Fruit fly (Drosophila melanogaster): ENCODE results near the gene CG14053.

The CG14053 gene

dm6 chrX:2193809-2194207 is at the start of gene CG14053:
CG14053 (minus strand) TSS chrX:2193909.
- TF ChIP-seq CTCF (optimal IDR thresholded peaks at IDR 0.05) (no peak), CG8478 (optimal IDR thresholded peaks at IDR 0.05) (no peak)

DNA sequence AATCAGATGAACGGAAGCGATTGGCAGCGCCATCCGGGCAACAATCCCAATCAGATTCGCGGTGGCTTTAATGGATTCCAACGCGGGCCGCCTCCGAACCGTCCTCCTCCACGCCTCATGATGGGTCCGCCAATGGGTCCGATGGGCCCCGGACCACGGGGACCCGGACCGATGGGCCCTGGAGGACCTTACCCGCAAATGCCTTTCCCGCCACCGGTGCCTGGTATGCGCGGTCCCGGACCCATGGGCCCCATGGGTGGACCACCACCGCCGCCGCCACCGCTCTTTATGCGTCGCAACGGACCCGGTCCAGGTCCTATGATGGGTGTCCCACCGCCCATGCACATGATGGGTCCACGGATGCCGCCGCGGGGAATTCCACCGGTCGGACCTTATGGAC is 49.2 kb upstream of the CG14053 start:
- TF ChIP-seq CG8478 (optimal IDR thresholded peaks at IDR 0.05) (no peak), CTCF (optimal IDR thresholded peaks at IDR 0.05) (no peak)

dm6 chrX:2241842-2242241 is 48.1 kb upstream of the CG14053 start, which contains the start of gene kz:
kz (minus strand) TSS chrX:2242035.
- TF ChIP-seq CTCF (optimal IDR thresholded peaks at IDR 0.05) (peak in 1 of 2 experiments; percentile 19), CG8478 (optimal IDR thresholded peaks at IDR 0.05) (no peak)

DNA sequence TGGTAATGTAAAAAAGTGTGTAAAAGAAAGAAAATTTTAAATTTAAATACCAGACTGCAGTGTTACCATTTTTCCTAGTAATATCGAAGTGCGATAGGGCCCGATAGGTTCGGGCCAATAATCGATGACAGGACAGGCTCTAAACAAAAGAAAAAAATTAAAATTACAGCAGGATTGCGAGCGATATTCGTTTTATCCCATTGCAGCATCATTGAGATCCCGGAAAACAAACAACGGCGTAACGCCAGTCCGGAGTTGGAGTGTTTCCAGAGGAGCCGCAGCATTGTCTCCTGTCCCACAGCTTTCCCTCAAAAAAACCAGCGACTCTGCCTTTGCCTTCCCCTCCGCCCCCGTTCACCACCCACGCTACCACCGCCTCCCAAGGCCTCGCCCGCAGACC is 31.4 kb upstream of the CG14053 start, which contains the start of gene pcx:
Gene pcx, plus strand, starts transcription at position 159 of the 400 bp plus-strand sequence.
- TF ChIP-seq CG8478 (optimal IDR thresholded peaks at IDR 0.05) (no peak), CTCF (optimal IDR thresholded peaks at IDR 0.05) (no peak)

- TF ChIP-seq CG8478 (optimal IDR thresholded peaks at IDR 0.05) (no peak), CTCF (optimal IDR thresholded peaks at IDR 0.05) (no peak)
Measured at dm6 chrX:2223454-2223853, 29.7 kb upstream of the CG14053 start, which contains the start of gene CG14052. CG14052 (plus strand) TSS chrX:2223754.

DNA sequence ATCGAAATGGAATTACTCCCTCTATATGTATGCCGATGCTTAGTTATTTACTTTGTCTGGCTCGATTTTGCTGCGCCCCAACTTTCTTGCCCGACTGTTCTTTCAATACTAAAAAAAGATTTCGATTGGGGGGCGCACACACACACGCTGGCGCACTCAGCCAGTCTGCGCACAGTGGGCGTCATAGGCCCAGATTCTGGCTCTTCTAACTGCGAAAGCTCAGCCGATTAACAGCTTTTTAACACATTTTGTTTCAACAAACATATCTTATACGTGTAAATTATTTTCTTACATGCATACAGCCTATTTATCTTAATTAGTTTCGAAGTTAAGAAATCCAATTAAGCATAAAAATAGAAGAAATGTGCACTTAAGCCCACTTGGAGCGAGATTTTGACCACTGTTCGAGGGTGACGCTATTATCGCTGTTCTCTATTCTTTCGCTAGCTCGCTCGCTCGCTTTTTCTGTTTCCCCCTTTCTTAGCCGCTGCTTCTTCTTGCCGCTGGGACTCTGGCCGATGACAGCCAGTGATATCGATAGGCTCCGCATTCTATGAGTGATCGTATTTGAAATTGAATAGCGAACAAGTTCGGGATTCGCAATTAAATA is 28.6 kb upstream of the CG14053 start, which contains the start of gene Vinc:
Gene Vinc, minus strand, starts transcription at position 387 of the 610 bp plus-strand sequence.
- TF ChIP-seq CG8478 (optimal IDR thresholded peaks at IDR 0.05) = no peak

dm6 chrX:2221598-2221997 is 27.9 kb upstream of the CG14053 start:
- TF ChIP-seq CTCF (optimal IDR thresholded peaks at IDR 0.05) (no peak), CG8478 (optimal IDR thresholded peaks at IDR 0.05) (no peak)

- TF ChIP-seq CTCF (optimal IDR thresholded peaks at IDR 0.05) (no peak), CG8478 (optimal IDR thresholded peaks at IDR 0.05) (no peak)
Measured at dm6 chrX:2219899-2220298, 26.2 kb upstream of the CG14053 start.

- no peak for TF ChIP-seq CG8478 (optimal IDR thresholded peaks at IDR 0.05)
- TF ChIP-seq CTCF (optimal IDR thresholded peaks at IDR 0.05) = no peak
Measured at dm6 chrX:2219246-2219645, 25.5 kb upstream of the CG14053 start.

- TF ChIP-seq CG8478 (optimal IDR thresholded peaks at IDR 0.05) = no peak
- no peak for TF ChIP-seq CTCF (optimal IDR thresholded peaks at IDR 0.05)
Measured at dm6 chrX:2218455-2218854, 24.7 kb upstream of the CG14053 start.

- TF ChIP-seq CG8478 (optimal IDR thresholded peaks at IDR 0.05) = no peak
- TF ChIP-seq CTCF (optimal IDR thresholded peaks at IDR 0.05) = no peak
Measured at dm6 chrX:2213759-2214406, 20.2 kb upstream of the CG14053 start, which contains the start of gene SmydA-8. SmydA-8 (minus strand) TSS chrX:2213809.

DNA sequence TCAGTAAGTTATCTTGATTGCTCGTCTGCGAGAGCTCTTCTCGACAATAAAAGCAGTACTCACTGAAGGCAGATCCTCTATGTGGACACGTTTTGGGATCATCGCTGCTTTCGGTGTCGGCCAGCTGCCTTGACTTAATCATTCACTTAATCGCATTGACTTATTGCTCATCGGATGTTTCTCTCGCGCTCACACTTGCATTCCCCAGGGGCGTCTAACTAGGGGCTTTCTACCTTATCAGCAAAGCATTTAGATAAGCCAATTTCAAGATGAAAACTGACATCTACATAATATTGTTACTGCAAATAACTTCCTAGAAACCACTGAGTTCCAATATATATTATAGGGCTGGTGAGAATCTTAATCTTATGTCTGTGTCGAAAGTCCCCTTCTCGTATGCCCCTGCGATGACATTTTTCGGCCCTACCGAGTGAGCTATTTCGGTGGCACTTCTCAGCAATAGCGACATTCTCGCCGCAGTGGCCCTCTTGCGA is 18.7 kb upstream of the CG14053 start:
- no peak for TF ChIP-seq CG8478 (optimal IDR thresholded peaks at IDR 0.05)
- no peak for TF ChIP-seq CTCF (optimal IDR thresholded peaks at IDR 0.05)

- no peak for TF ChIP-seq CTCF (optimal IDR thresholded peaks at IDR 0.05)
- no peak for TF ChIP-seq CG8478 (optimal IDR thresholded peaks at IDR 0.05)
Measured at dm6 chrX:2208641-2209241, 15.0 kb upstream of the CG14053 start.

DNA sequence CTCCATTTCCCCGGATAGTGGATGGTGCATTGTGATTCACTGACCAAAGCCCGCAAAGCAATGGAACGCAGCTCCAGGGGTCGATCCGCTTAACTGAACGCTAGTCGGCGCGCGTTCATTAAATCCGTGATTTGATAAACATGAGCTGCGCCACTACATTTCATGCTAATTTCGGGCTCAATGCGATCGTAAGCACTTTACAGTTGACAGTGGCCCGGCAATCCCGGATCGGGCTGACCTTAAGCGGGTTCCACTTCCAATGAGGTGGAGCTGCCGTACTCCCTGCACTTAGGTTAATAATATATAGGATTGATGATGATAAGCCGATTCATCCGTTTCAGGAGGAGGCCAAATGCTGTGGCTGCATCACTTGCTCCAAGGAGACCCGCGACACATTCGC is 10.1 kb upstream of the CG14053 start, which contains the start of gene FarO:
Gene FarO, minus strand, starts transcription at position 101 of the 400 bp plus-strand sequence.
- no peak for TF ChIP-seq CG8478 (optimal IDR thresholded peaks at IDR 0.05)
- TF ChIP-seq CTCF (optimal IDR thresholded peaks at IDR 0.05) = no peak

dm6 chrX:2199303-2199702 is 5.6 kb upstream of the CG14053 start:
- no peak for TF ChIP-seq CTCF (optimal IDR thresholded peaks at IDR 0.05)
- no peak for TF ChIP-seq CG8478 (optimal IDR thresholded peaks at IDR 0.05)

DNA sequence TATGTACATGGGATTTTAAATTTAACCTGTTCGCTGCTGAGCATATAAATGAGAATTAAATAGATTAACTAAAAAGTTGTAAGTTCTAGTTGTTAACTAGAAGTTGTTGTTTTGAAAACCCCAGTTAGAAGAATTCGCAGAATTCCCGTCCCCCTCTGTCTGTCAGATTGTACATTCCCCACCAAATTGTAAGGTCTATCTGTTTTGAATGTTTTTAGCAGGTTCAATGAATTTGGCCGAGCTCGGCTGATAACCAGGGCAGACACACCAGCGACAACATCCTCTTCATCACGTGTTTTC is 4.5 kb upstream of the CG14053 start:
- TF ChIP-seq CTCF (optimal IDR thresholded peaks at IDR 0.05) = no peak
- TF ChIP-seq CG8478 (optimal IDR thresholded peaks at IDR 0.05) = no peak

All from S2 (cell line).